Fruit fly (Drosophila melanogaster): ENCODE results near the gene CG4907.

CG4907 gene

DNA sequence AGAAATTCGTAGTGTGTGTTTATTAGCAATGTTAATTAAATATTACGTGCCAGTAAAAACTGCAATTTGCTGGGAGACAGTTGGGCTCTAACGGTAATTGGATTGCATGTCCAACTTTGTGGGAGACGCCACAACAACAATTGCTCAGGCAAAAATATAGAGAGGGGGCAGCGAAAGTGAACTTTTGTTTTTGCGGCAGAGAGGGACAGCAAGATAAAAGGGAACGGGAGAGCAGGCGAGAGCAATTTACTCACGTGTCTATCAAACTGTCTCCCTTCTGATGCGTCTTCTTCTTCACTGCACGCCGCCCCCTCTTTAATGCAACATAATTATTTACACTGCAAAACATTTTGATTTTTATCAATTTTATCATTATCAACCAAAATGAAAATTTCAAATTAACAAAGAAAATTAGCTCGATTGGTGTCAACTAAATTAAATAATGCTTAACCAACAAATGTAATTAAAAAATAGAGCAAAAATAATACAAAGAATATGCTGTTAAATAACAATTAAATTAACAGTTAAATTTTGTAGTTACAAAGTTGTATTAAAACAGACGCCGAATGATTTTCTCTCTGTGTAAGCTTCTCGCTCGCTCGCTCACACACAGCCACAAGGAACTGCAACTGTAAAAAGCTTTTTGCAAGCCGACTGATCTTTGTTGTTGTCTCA, 43.1 kb downstream of the CG4907 start (continued):
- TF ChIP-seq Vsx2 (GFP tag; optimal IDR thresholded peaks at IDR 0.05; ENCODE audit: partially characterized antibody) (no peak), tai (GFP tag; optimal IDR thresholded peaks at IDR 0.05) (peak; percentile 76), jim (GFP tag; optimal IDR thresholded peaks at IDR 0.05) (no peak), Hr78 (GFP tag; optimal IDR thresholded peaks at IDR 0.05) (no peak), Rel (GFP tag; optimal IDR thresholded peaks at IDR 0.05) (no peak), Rel (tag; optimal IDR thresholded peaks at IDR 0.05) (peak; percentile 35), lola (GFP tag; optimal IDR thresholded peaks at IDR 0.05) (no peak), woc (GFP tag; optimal IDR thresholded peaks at IDR 0.05) (peak; percentile 88), Abd-B (GFP tag; optimal IDR thresholded peaks at IDR 0.05) (no peak), Dfd (GFP tag; optimal IDR thresholded peaks at IDR 0.05) (peak; percentile 51), h (GFP tag; optimal IDR thresholded peaks at IDR 0.05) (peak; percentile 93), sv (GFP tag; optimal IDR thresholded peaks at IDR 0.05) (no peak)

DNA sequence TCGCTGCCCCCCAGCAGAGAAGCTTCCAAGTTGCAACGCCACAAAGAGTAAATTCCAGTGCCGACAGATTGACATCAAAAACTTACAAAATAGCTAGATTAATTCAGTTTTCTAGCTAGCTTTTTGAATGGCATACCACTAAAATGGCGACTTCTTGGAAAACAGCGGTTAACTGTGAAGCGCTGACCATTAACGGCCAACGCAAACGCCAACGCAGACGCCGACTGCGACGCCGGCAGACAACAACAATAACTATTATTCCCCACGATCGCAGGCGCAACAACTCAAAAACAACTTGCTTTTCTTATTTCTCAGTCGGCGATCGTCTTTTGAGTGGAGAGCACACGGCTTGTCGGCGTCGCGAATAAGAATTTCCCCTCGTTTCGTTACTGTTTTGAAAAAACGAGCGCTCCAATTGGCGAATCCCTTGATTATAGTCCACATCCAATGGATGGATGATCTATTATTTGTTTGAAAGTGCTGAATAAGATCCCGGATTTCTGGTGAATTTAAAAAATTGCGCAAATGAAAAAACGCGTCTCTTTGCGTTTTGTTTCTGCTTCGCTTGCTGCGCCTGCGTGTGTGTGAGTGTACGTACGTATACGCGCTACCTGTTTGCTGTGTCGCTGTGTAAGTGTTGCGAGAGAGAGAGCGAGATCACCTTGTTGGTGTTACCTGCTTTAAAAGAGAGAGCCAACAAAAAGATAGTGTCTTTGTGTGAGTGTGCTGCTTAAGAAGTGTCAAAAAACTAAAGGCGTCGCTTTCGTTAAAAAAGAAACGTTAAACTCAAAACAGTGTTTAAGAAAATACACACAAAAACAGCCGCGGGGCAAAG, 43.9 kb downstream of the CG4907 start:
- TF ChIP-seq dl (GFP tag; optimal IDR thresholded peaks at IDR 0.05; ENCODE audit: insufficient read depth in 1 of 2, partially characterized antibody in 2 of 2) (peak; percentile 32 to 48), brk (GFP tag; optimal IDR thresholded peaks at IDR 0.05) (no peak), CG32264 (GFP tag; optimal IDR thresholded peaks at IDR 0.05) (no peak), Dif (GFP tag; optimal IDR thresholded peaks at IDR 0.05; ENCODE audit: partially characterized antibody) (peak; percentile 19), Rel (GFP tag; optimal IDR thresholded peaks at IDR 0.05) (no peak), Rel (tag; optimal IDR thresholded peaks at IDR 0.05) (no peak), sv (GFP tag; optimal IDR thresholded peaks at IDR 0.05) (no peak), GATAd (GFP tag; optimal IDR thresholded peaks at IDR 0.05) (no peak), ey (GFP tag; optimal IDR thresholded peaks at IDR 0.05) (no peak), dmrt93B (GFP tag; optimal IDR thresholded peaks at IDR 0.05) (no peak), Hr83 (GFP tag; optimal IDR thresholded peaks at IDR 0.05; ENCODE audit: poor library complexity, severe bottlenecking) (peak; percentile 14), Vsx2 (GFP tag; optimal IDR thresholded peaks at IDR 0.05; ENCODE audit: partially characterized antibody) (no peak), CG9705 (GFP tag; optimal IDR thresholded peaks at IDR 0.05) (no peak), rgr (GFP tag; optimal IDR thresholded peaks at IDR 0.05) (no peak), usp (GFP tag; optimal IDR thresholded peaks at IDR 0.05) (no peak), OdsH (GFP tag; optimal IDR thresholded peaks at IDR 0.05) (no peak), Jra (GFP tag; optimal IDR thresholded peaks at IDR 0.05) (no peak), Mio (GFP tag; optimal IDR thresholded peaks at IDR 0.05) (no peak), HLH106 (tag; optimal IDR thresholded peaks at IDR 0.05) (no peak), N (GFP tag; optimal IDR thresholded peaks at IDR 0.05) (peak; percentile 47), Myc (optimal IDR thresholded peaks at IDR 0.05) (no peak), dsf (GFP tag; optimal IDR thresholded peaks at IDR 0.05; ENCODE audit: borderline replicate concordance) (no peak), Sp1 (GFP tag; optimal IDR thresholded peaks at IDR 0.05) (peak; percentile 21), jim (GFP tag; optimal IDR thresholded peaks at IDR 0.05) (no peak), lola (GFP tag; optimal IDR thresholded peaks at IDR 0.05) (no peak), Hnf4 (GFP tag; optimal IDR thresholded peaks at IDR 0.05) (no peak), woc (GFP tag; optimal IDR thresholded peaks at IDR 0.05) (no peak), fru (GFP tag; optimal IDR thresholded peaks at IDR 0.05) (no peak), foxo (GFP tag; optimal IDR thresholded peaks at IDR 0.05) (no peak), pan (optimal IDR thresholded peaks at IDR 0.05) (no peak), CrebA (GFP tag; optimal IDR thresholded peaks at IDR 0.05; ENCODE audit: borderline replicate concordance) (no peak), Hr78 (GFP tag; optimal IDR thresholded peaks at IDR 0.05) (no peak), sage (GFP tag; optimal IDR thresholded peaks at IDR 0.05) (no peak), psq (GFP tag; optimal IDR thresholded peaks at IDR 0.05) (peak; percentile 35), br (GFP tag; optimal IDR thresholded peaks at IDR 0.05) (no peak)

Measured in whole organism, wandering third instar larva.